Fruit fly (Drosophila melanogaster) S2 (cell line): ENCODE measurements around the gene janA.

Experiments used
- CG8478 ChIP-seq: fragments of >200 bp; optimal IDR thresholded peaks from 2 replicates; lab custom pipeline; 2018
- CTCF ChIP-seq, 2 experiments: fragments of >200 bp; optimal IDR thresholded peaks; 2 replicates each; lab custom pipeline; 2018

DNA sequence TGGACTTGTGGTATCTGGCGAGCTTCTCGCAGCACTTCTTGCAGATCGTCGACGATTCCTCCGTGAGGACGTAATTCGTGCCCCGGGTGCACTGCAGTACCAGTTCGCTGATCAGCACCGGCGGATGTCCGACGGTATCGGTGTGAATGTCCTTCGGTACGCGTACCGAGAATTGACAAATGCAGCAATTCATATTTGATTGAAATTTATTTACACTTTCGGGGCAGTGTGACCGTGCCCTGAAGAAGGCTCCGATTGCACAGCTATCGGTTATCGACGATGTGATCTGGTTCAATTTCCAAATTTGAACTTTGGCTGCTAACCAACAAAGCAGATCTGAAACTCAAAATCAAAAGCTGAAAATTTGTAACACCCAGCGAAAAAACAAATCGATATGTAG, 2.7 kb downstream of the janA start, which contains the start of gene ZIPIC:
- TF ChIP-seq CG8478 (lab: Kevin White, UChicago) (no peak), CTCF (optimal IDR thresholded peaks at IDR 0.05; lab: Kevin White, UChicago) (no peak)
